Worm (Caenorhabditis elegans) whole organism, L1 larva: ENCODE results near the gene atg-18.

Experiments used
- C16A3.4 ChIP-seq: fragments of 150-350 bp; optimal IDR thresholded peaks from 2 replicates; lab custom pipeline; 2014; ENCODE audit warnings: missing biosample characterization, missing genetic modification characterization
- F16B12.6 ChIP-seq: fragments of 150-350 bp; optimal IDR thresholded peaks from 2 replicates; lab custom pipeline; 2014; ENCODE audit warnings: missing biosample characterization, missing genetic modification characterization
- blmp-1 ChIP-seq: fragments of 150-350 bp; optimal IDR thresholded peaks from 2 replicates; lab custom pipeline; 2014; ENCODE audit warnings: missing biosample characterization, missing genetic modification characterization
- dsc-1 ChIP-seq: sonication (generic microtip); optimal IDR thresholded peaks from 2 replicates; lab custom pipeline; 2016; ENCODE audit warnings: mild to moderate bottlenecking, missing genetic modification characterization, missing compliant biosample characterization
- efl-1 ChIP-seq, 4 experiments: fragments of 150-350 bp; optimal IDR thresholded peaks in 3 of 4; peaks in 1 of 4; 1 replicate in 1 of 4; 2 replicates in 3 of 4; lab custom pipeline; 2014; ENCODE audit warnings: missing biosample characterization in 2 of 4, missing genetic modification characterization in 2 of 4, missing genetic modification reagents in 2 of 4
- efl-3 ChIP-seq: fragments of 200-800 bp; sonication (Bioruptor generic); optimal IDR thresholded peaks from 2 replicates; lab custom pipeline; 2018; ENCODE audit warnings: mild to moderate bottlenecking, missing genetic modification characterization, missing compliant biosample characterization
- elt-3 ChIP-seq, 6 experiments: fragments of 150-350 bp in 1 of 6; sonication (generic microtip); optimal IDR thresholded peaks; 2 replicates each; lab custom pipeline; 2017 to 2018; ENCODE audit warnings: missing biosample characterization in 6 of 6, missing genetic modification characterization in 6 of 6, inconsistent platforms in 1 of 6
- hpl-2 ChIP-seq: fragments of 150-350 bp; optimal IDR thresholded peaks from 2 replicates; lab custom pipeline; 2014; ENCODE audit warnings: missing biosample characterization, missing genetic modification reagents, missing genetic modification characterization
- lin-13 ChIP-seq: fragments of 150-350 bp; optimal IDR thresholded peaks from 2 replicates; lab custom pipeline; 2014; ENCODE audit warnings: missing biosample characterization, missing genetic modification reagents, missing genetic modification characterization
- lin-14 ChIP-seq: fragments of 200-800 bp; sonication (Bioruptor generic); optimal IDR thresholded peaks from 2 replicates; lab custom pipeline; 2018; ENCODE audit warnings: mild to moderate bottlenecking, missing genetic modification characterization, moderate library complexity, missing compliant biosample characterization
- lin-35 ChIP-seq, 2 experiments: fragments of 150-350 bp; optimal IDR thresholded peaks; 2 replicates each; lab custom pipeline; 2014; ENCODE audit warnings: missing biosample characterization in 2 of 2, missing genetic modification characterization in 2 of 2, missing genetic modification reagents in 2 of 2
- lin-39 ChIP-seq: fragments of 150-350 bp; optimal IDR thresholded peaks from 2 replicates; lab custom pipeline; 2014; ENCODE audit warnings: missing biosample characterization, missing genetic modification reagents, missing genetic modification characterization
- lsy-2 ChIP-seq, 2 experiments: fragments of 150-350 bp; optimal IDR thresholded peaks; 2 replicates each; lab custom pipeline; 2014; ENCODE audit warnings: missing biosample characterization in 2 of 2, missing genetic modification characterization in 2 of 2
- mdl-1 ChIP-seq, 2 experiments: fragments of 150-350 bp; optimal IDR thresholded peaks; 2 replicates each; lab custom pipeline; 2014 to 2017; ENCODE audit warnings: missing biosample characterization in 2 of 2, missing genetic modification characterization in 2 of 2, inconsistent platforms in 1 of 2
- nhr-19 ChIP-seq: fragments of 200-800 bp; sonication (Bioruptor generic); conservative IDR thresholded peaks from 2 replicates; pipeline ENCODE4 v1.3.6; 2022; ENCODE audit warnings: missing genetic modification characterization, missing compliant biosample characterization
- nhr-20 ChIP-seq: sonication (generic microtip); optimal IDR thresholded peaks from 2 replicates; lab custom pipeline; 2016; ENCODE audit warnings: mild to moderate bottlenecking, missing genetic modification characterization, missing compliant biosample characterization
- nhr-71 ChIP-seq: sonication (generic microtip); optimal IDR thresholded peaks from 2 replicates; lab custom pipeline; 2016; ENCODE audit warnings: mild to moderate bottlenecking, missing genetic modification characterization, moderate library complexity, missing compliant biosample characterization
- nhr-85 ChIP-seq: sonication (generic microtip); peaks from one replicate; lab custom pipeline; 2016; ENCODE audit warnings: missing genetic modification characterization, inconsistent platforms, missing compliant biosample characterization
- pag-3 ChIP-seq: sonication (generic microtip); optimal IDR thresholded peaks from 2 replicates; lab custom pipeline; 2017; ENCODE audit warnings: missing genetic modification characterization, mild to moderate bottlenecking, missing compliant biosample characterization, antibody characterized with exemption, borderline replicate concordance; ENCODE audit not compliant: insufficient read depth
- pqm-1 ChIP-seq: sonication (generic microtip); optimal IDR thresholded peaks from 3 replicates; lab custom pipeline; 2017; ENCODE audit warnings: missing biosample characterization, missing genetic modification characterization
- rnt-1 ChIP-seq: sonication (generic microtip); optimal IDR thresholded peaks from 2 replicates; lab custom pipeline; 2016; ENCODE audit warnings: mild to moderate bottlenecking, missing genetic modification characterization, moderate library complexity, missing compliant biosample characterization
- skn-1 ChIP-seq: fragments of 150-350 bp; optimal IDR thresholded peaks from 2 replicates; lab custom pipeline; 2014; ENCODE audit warnings: missing biosample characterization, missing genetic modification characterization
- snu-23 ChIP-seq: sonication (generic microtip); optimal IDR thresholded peaks from 2 replicates; lab custom pipeline; 2016; ENCODE audit warnings: missing genetic modification characterization, missing compliant biosample characterization
- sox-4 ChIP-seq: sonication (generic microtip); optimal IDR thresholded peaks from 2 replicates; lab custom pipeline; 2016; ENCODE audit warnings: missing genetic modification characterization, missing compliant biosample characterization
- sup-37 ChIP-seq: fragments of 200-800 bp; sonication (Bioruptor generic); optimal IDR thresholded peaks from 2 replicates; lab custom pipeline; 2018; ENCODE audit warnings: mild to moderate bottlenecking, missing genetic modification characterization, missing compliant biosample characterization
- swsn-7 ChIP-seq: sonication (generic microtip); optimal IDR thresholded peaks from 2 replicates; lab custom pipeline; 2016; ENCODE audit warnings: missing genetic modification characterization, missing compliant biosample characterization
- tbx-2 ChIP-seq: sonication (generic microtip); optimal IDR thresholded peaks from 2 replicates; lab custom pipeline; 2016; ENCODE audit warnings: missing genetic modification characterization, missing compliant biosample characterization
- unc-130 ChIP-seq: fragments of 150-350 bp; optimal IDR thresholded peaks from 2 replicates; lab custom pipeline; 2017; ENCODE audit warnings: missing biosample characterization, missing genetic modification characterization, inconsistent platforms
- xbp-1 ChIP-seq: sonication (generic microtip); optimal IDR thresholded peaks from 2 replicates; lab custom pipeline; 2016; ENCODE audit warnings: missing genetic modification characterization, missing compliant biosample characterization
- zag-1 ChIP-seq: fragments of 150-350 bp; optimal IDR thresholded peaks from 2 replicates; lab custom pipeline; 2014; ENCODE audit warnings: missing biosample characterization, missing genetic modification characterization
- zip-4 ChIP-seq: fragments of 200-800 bp; sonication (Bioruptor generic); optimal IDR thresholded peaks from 2 replicates; lab custom pipeline; 2018; ENCODE audit warnings: mild to moderate bottlenecking, missing genetic modification characterization, moderate library complexity, missing compliant biosample characterization
- ztf-4 ChIP-seq: fragments of 150-350 bp; optimal IDR thresholded peaks from 2 replicates; lab custom pipeline; 2014; ENCODE audit warnings: missing biosample characterization, missing genetic modification characterization

Gene atg-18

ce11 chrV:8661241-8661954, 30.3 kb upstream of the atg-18 start (continued):
- TF ChIP-seq blmp-1 (tag; lab: Kevin White, UChicago) (peak; percentile 93), nhr-19 (0 out of 2 replicates have a peak, but pooled peaks have one; percentile 14), lin-35 (GFP tag; optimal IDR thresholded peaks at IDR 0.05; lab: Kevin White, UChicago) (no peak), pqm-1 (tag; lab: Kevin White, UChicago) (peak; percentile 52), F16B12.6 (no peak)

DNA sequence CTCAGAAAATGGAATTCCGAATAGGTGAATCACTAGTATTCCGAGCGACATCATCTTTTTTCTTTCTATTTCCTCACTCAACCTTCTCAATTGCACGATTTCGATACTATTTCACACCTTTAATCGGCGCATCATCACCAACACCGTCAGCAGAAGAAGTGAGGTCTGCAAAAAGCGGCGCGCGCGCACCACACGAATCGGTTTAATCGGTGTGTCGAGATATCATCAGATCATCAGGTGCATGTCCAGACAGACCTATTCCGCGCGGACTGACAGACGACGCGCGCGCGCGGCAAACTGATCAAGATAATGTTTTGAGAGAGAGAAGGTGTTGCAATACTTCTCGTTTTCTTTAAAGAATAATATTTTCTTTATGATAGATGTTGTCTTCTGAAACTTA, 29.3 kb upstream of the atg-18 start:
- TF ChIP-seq rnt-1 (tag; lab: Kevin White, UChicago), result peak; percentile 22
- TF ChIP-seq efl-3 (GFP tag; lab: Kevin White, UChicago), result no peak
- peak; percentile 73 for TF ChIP-seq blmp-1 (tag; lab: Kevin White, UChicago)
- TF ChIP-seq ztf-4, result no peak
- TF ChIP-seq lin-14 (GFP tag; lab: Kevin White, UChicago), result peak; percentile 41
- TF ChIP-seq efl-1 (optimal IDR thresholded peaks at IDR 0.05; lab: Kevin White, UChicago), result no peak
- TF ChIP-seq efl-1 (GFP tag; optimal IDR thresholded peaks at IDR 0.05 in 1 of 2; lab: Kevin White, UChicago), result peak in 1 of 2 experiments; percentile 82
- peak; percentile 73 for TF ChIP-seq nhr-85 (tag; lab: Kevin White, UChicago)
- peak; percentile 1 for TF ChIP-seq nhr-71 (tag; lab: Kevin White, UChicago)

DNA sequence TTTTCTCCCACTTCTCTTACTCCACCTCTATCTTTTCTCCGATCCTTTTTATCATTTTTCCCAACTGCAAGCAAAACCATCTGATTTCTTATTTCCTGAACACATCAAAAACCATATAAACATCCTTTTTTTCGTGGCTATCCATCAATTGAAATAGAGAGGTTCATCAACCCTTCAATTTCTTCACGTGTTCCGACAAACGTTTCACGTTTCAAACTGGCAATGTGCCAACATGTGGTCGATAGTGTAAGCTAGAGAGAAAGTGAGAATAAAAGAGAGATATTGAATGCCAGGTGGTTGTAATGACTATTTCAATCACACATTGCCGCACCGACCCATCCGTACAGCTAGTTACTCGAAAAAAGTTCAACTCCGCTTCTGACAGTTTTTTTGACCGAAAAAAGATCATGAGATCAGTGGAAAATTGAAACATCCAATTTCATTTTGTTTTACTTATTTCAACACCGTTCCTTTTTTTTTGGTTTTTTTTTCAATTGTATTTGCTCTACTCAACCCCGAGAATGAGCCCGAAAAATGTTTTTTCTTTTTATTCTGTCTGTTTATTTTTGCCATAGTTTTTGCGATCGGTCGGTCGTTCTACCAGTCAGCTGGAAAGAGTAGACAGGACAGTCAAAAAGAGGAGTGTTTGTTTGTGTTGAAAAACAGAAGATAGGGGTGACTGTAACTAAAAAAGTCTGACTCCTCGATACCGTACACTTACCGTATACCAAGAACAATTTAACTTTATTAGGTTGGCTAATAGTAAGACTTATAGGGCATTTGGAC, 27.6 kb upstream of the atg-18 start:
- TF ChIP-seq ztf-4 (peak; percentile 7), rnt-1 (tag; lab: Kevin White, UChicago) (peak; percentile 56), tbx-2 (tag; lab: Kevin White, UChicago) (peak; percentile 8), dsc-1 (tag; lab: Kevin White, UChicago) (peak; percentile 8), C16A3.4 (tag; lab: Kevin White, UChicago) (peak; percentile 2), efl-1 (optimal IDR thresholded peaks at IDR 0.05; lab: Kevin White, UChicago) (no peak), efl-1 (GFP tag; optimal IDR thresholded peaks at IDR 0.05 in 1 of 2; lab: Kevin White, UChicago) (peak in 1 of 2 experiments; percentile 77), nhr-71 (tag; lab: Kevin White, UChicago) (peak; percentile 60), zag-1 (tag; lab: Kevin White, UChicago) (no peak), sox-4 (tag; lab: Kevin White, UChicago) (no peak), unc-130 (tag; lab: Kevin White, UChicago) (peak; percentile 15), zip-4 (GFP tag; lab: Kevin White, UChicago) (no peak), lin-13 (no peak), sup-37 (GFP tag; lab: Kevin White, UChicago) (peak; percentile 13), nhr-20 (peak; percentile 36), lsy-2 (tag; optimal IDR thresholded peaks at IDR 0.05; lab: Kevin White, UChicago) (peak in 1 of 2 experiments; percentile 52), snu-23 (GFP tag; lab: Kevin White, UChicago) (peak; percentile 43), elt-3 (tag; optimal IDR thresholded peaks at IDR 0.05; lab: Kevin White, UChicago) (no peak), blmp-1 (tag; lab: Kevin White, UChicago) (peak; percentile 56), pag-3 (tag; lab: Kevin White, UChicago) (peak; percentile 91), mdl-1 (tag; optimal IDR thresholded peaks at IDR 0.05; lab: Kevin White, UChicago) (peak in 1 of 2 experiments; percentile 56), lin-14 (GFP tag; lab: Kevin White, UChicago) (peak; percentile 77)

DNA sequence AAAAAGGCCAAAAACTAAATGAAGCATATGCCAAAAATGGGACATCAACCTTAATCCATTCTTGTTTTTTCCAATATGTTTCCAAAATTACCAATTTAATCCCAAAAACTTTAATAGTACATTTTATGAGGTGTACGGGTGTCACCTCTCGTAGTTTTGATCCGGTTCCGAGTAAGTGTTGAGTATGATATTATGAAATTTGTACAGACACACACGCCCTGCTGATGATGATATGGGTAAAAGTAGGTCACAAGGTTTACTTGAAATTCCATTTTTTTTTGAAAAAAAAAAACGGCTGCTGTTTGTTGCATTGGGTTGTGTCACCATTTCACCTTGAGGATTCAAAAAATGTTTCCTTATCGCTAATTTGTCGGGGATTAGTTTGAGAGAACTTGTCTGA, 26.8 kb upstream of the atg-18 start:
- TF ChIP-seq efl-3 (GFP tag; lab: Kevin White, UChicago) (no peak), swsn-7 (tag; lab: Kevin White, UChicago) (no peak), hpl-2 (GFP tag; lab: Kevin White, UChicago) (no peak), sox-4 (tag; lab: Kevin White, UChicago) (no peak), nhr-71 (tag; lab: Kevin White, UChicago) (no peak), skn-1 (tag; lab: Kevin White, UChicago) (peak; percentile 80), mdl-1 (tag; optimal IDR thresholded peaks at IDR 0.05; lab: Kevin White, UChicago) (no peak), lin-39 (no peak), zip-4 (GFP tag; lab: Kevin White, UChicago) (no peak), efl-1 (optimal IDR thresholded peaks at IDR 0.05; lab: Kevin White, UChicago) (no peak), efl-1 (GFP tag; optimal IDR thresholded peaks at IDR 0.05 in 1 of 2; lab: Kevin White, UChicago) (peak in 1 of 2 experiments; percentile 79), lin-35 (GFP tag; optimal IDR thresholded peaks at IDR 0.05; lab: Kevin White, UChicago) (peak in 1 of 2 experiments; percentile 3), ztf-4 (no peak), nhr-85 (tag; lab: Kevin White, UChicago) (peak; percentile 51), xbp-1 (tag; lab: Kevin White, UChicago) (no peak)
